Worm (Caenorhabditis elegans): Measurements from ENCODE around the gene fbxl-3.

- TF ChIP-seq elt-2 (tag; optimal IDR thresholded peaks at IDR 0.05): peak; percentile 85
- no peak for TF ChIP-seq nhr-11 (tag; optimal IDR thresholded peaks at IDR 0.05)
- no peak for TF ChIP-seq unc-62 (GFP tag; optimal IDR thresholded peaks at IDR 0.05)
- no peak for TF ChIP-seq nhr-12 (tag; optimal IDR thresholded peaks at IDR 0.05)
- TF ChIP-seq tbx-2 (tag; optimal IDR thresholded peaks at IDR 0.05): peak; percentile 17
- TF ChIP-seq fos-1 (tag; optimal IDR thresholded peaks at IDR 0.05): no peak
- TF ChIP-seq eor-1 (tag; optimal IDR thresholded peaks at IDR 0.05): no peak
- TF ChIP-seq mml-1 (tag; optimal IDR thresholded peaks at IDR 0.05): no peak
- no peak for TF ChIP-seq unc-39 (tag; optimal IDR thresholded peaks at IDR 0.05)
- TF ChIP-seq nhr-76 (tag; optimal IDR thresholded peaks at IDR 0.05): no peak
- no peak for TF ChIP-seq elt-1 (tag; optimal IDR thresholded peaks at IDR 0.05)
- TF ChIP-seq ama-1 (optimal IDR thresholded peaks at IDR 0.05): no peak
- no peak for TF ChIP-seq zag-1 (tag; optimal IDR thresholded peaks at IDR 0.05)
- peak; percentile 78 for TF ChIP-seq ceh-82 (tag; optimal IDR thresholded peaks at IDR 0.05)
Measured at ce11 chrII:5358137-5358745, 40.5 kb downstream of the fbxl-3 start, which contains the start of the genes F09E5.11 and bmy-1.
